Worm (Caenorhabditis elegans) whole organism, late embryonic: ENCODE results near the gene str-193.

Experiments
- C08G9.2 ChIP-seq: sonication (generic microtip); optimal IDR thresholded peaks from 2 replicates; lab custom pipeline; 2016; ENCODE audit warnings: mild to moderate bottlenecking, missing genetic modification characterization, moderate library complexity, missing compliant biosample characterization
- K02D7.2 ChIP-seq: sonication (generic microtip); optimal IDR thresholded peaks from 2 replicates; lab custom pipeline; 2017; ENCODE audit warnings: mild to moderate bottlenecking, missing genetic modification characterization, missing compliant biosample characterization
- K09A11.1 ChIP-seq: sonication (generic microtip); optimal IDR thresholded peaks from 2 replicates; lab custom pipeline; 2017; ENCODE audit warnings: antibody characterized with exemption, mild to moderate bottlenecking, missing genetic modification characterization, missing compliant biosample characterization; ENCODE audit not compliant: insufficient read depth
- ahr-1 ChIP-seq: sonication (generic microtip); optimal IDR thresholded peaks from 2 replicates; lab custom pipeline; 2016; ENCODE audit warnings: missing genetic modification characterization, missing compliant biosample characterization
- ama-1 ChIP-seq: fragments of 150-350 bp; optimal IDR thresholded peaks from 2 replicates; lab custom pipeline; 2014
- ceh-18 ChIP-seq: sonication (generic microtip); optimal IDR thresholded peaks from 2 replicates; lab custom pipeline; 2016; ENCODE audit warnings: missing genetic modification characterization, missing compliant biosample characterization
- ceh-2 ChIP-seq: sonication (generic microtip); optimal IDR thresholded peaks from 2 replicates; lab custom pipeline; 2016; ENCODE audit warnings: missing genotype, missing genetic modification characterization, missing compliant biosample characterization
- ceh-30 ChIP-seq: fragments of 150-350 bp; optimal IDR thresholded peaks from 2 replicates; lab custom pipeline; 2014; ENCODE audit warnings: missing biosample characterization, missing genetic modification characterization
- ceh-31 ChIP-seq: sonication (generic microtip); optimal IDR thresholded peaks from 2 replicates; lab custom pipeline; 2016; ENCODE audit warnings: missing genetic modification characterization, missing compliant biosample characterization
- ceh-34 ChIP-seq: sonication (generic microtip); optimal IDR thresholded peaks from 2 replicates; lab custom pipeline; 2016; ENCODE audit warnings: mild to moderate bottlenecking, missing genetic modification characterization, missing compliant biosample characterization
- ceh-48 ChIP-seq: sonication (generic microtip); optimal IDR thresholded peaks from 2 replicates; lab custom pipeline; 2016; ENCODE audit warnings: missing genetic modification characterization, inconsistent platforms, missing compliant biosample characterization
- ceh-9 ChIP-seq: sonication (generic microtip); optimal IDR thresholded peaks from 2 replicates; lab custom pipeline; 2016; ENCODE audit warnings: mild to moderate bottlenecking, missing genetic modification characterization, inconsistent platforms, missing compliant biosample characterization
- dmd-4 ChIP-seq: sonication (generic microtip); optimal IDR thresholded peaks from 2 replicates; lab custom pipeline; 2016; ENCODE audit warnings: borderline replicate concordance, missing genetic modification characterization, missing compliant biosample characterization
- elt-2 ChIP-seq: sonication (generic microtip); optimal IDR thresholded peaks from 2 replicates; lab custom pipeline; 2016; ENCODE audit warnings: missing genetic modification reagents, missing genetic modification characterization, missing compliant biosample characterization
- elt-4 ChIP-seq: sonication (generic microtip); optimal IDR thresholded peaks from 2 replicates; lab custom pipeline; 2016; ENCODE audit warnings: missing genetic modification characterization, missing compliant biosample characterization
- fkh-10 ChIP-seq: fragments of 150-350 bp; optimal IDR thresholded peaks from 2 replicates; lab custom pipeline; 2014; ENCODE audit warnings: missing biosample characterization, missing genetic modification reagents, missing genetic modification characterization
- hlh-13 ChIP-seq: fragments of 200-800 bp; sonication (Bioruptor generic); optimal IDR thresholded peaks from 2 replicates; lab custom pipeline; 2018; ENCODE audit warnings: mild to moderate bottlenecking, missing genetic modification characterization, missing compliant biosample characterization
- hlh-30 ChIP-seq: sonication (generic microtip); optimal IDR thresholded peaks from 2 replicates; lab custom pipeline; 2017; ENCODE audit warnings: antibody characterized with exemption, missing genetic modification characterization, missing compliant biosample characterization; ENCODE audit not compliant: insufficient read depth
- hlh-6 ChIP-seq: sonication (generic microtip); optimal IDR thresholded peaks from 2 replicates; lab custom pipeline; 2016; ENCODE audit warnings: missing genotype, missing genetic modification characterization, missing compliant biosample characterization
- hlh-8 ChIP-seq: sonication (generic microtip); optimal IDR thresholded peaks from 2 replicates; lab custom pipeline; 2016; ENCODE audit warnings: missing genotype, missing genetic modification characterization, missing compliant biosample characterization
- madf-2 ChIP-seq: sonication (generic microtip); optimal IDR thresholded peaks from 2 replicates; lab custom pipeline; 2017; ENCODE audit warnings: missing genetic modification characterization, missing compliant biosample characterization
- mec-3 ChIP-seq: sonication (generic microtip); optimal IDR thresholded peaks from 2 replicates; lab custom pipeline; 2016; ENCODE audit warnings: borderline replicate concordance, missing genetic modification characterization, missing compliant biosample characterization
- nfya-1 ChIP-seq: sonication (generic microtip); optimal IDR thresholded peaks from 2 replicates; lab custom pipeline; 2017; ENCODE audit warnings: missing genetic modification characterization, mild to moderate bottlenecking, missing compliant biosample characterization, antibody characterized with exemption, moderate library complexity
- npax-4 ChIP-seq: sonication (generic microtip); optimal IDR thresholded peaks from 2 replicates; lab custom pipeline; 2016; ENCODE audit warnings: missing genetic modification characterization, missing compliant biosample characterization
- odd-2 ChIP-seq: sonication (generic microtip); optimal IDR thresholded peaks from 2 replicates; lab custom pipeline; 2017; ENCODE audit warnings: antibody characterized with exemption, mild to moderate bottlenecking, missing genetic modification characterization, missing compliant biosample characterization
- pag-3 ChIP-seq: sonication (generic microtip); optimal IDR thresholded peaks from 2 replicates; lab custom pipeline; 2016; ENCODE audit warnings: missing compliant biosample characterization, missing genetic modification characterization, borderline replicate concordance
- pha-4 ChIP-seq: fragments of 150-350 bp; optimal IDR thresholded peaks from 2 replicates; lab custom pipeline; 2018; ENCODE audit warnings: missing biosample characterization, missing genetic modification reagents, missing genetic modification characterization
- pqm-1 ChIP-seq: sonication (generic microtip); optimal IDR thresholded peaks from 2 replicates; lab custom pipeline; 2016; ENCODE audit warnings: missing genetic modification characterization, missing compliant biosample characterization
- sox-2 ChIP-seq: fragments of 200-800 bp; sonication (Bioruptor generic); IDR thresholded peaks from 2 replicates; pipeline ENCODE4 v1.3.6; 2022; ENCODE audit warnings: missing genetic modification reagents, missing genetic modification characterization, missing compliant biosample characterization
- sox-4 ChIP-seq: sonication (generic microtip); optimal IDR thresholded peaks from 2 replicates; lab custom pipeline; 2017; ENCODE audit warnings: mild to moderate bottlenecking, missing genetic modification characterization, inconsistent platforms, missing compliant biosample characterization
- syd-9 ChIP-seq: sonication (generic microtip); optimal IDR thresholded peaks from 2 replicates; lab custom pipeline; 2016; ENCODE audit warnings: mild to moderate bottlenecking, missing genetic modification characterization, moderate library complexity, missing compliant biosample characterization
- tbx-2 ChIP-seq: sonication (generic microtip); optimal IDR thresholded peaks from 2 replicates; lab custom pipeline; 2016; ENCODE audit warnings: missing genetic modification characterization, missing compliant biosample characterization
- unc-3 ChIP-seq, 2 experiments: fragments of 200-800 bp in 1 of 2; sonication (Bioruptor generic) in 1 of 2; sonication (generic microtip) in 1 of 2; conservative IDR thresholded peaks in 1 of 2; optimal IDR thresholded peaks in 1 of 2; 2 replicates each; pipeline versions ENCODE4 v1.3.6 to Lab custom; 2016 to 2022; ENCODE audit warnings: missing compliant biosample characterization in 2 of 2, missing genetic modification characterization in 2 of 2, missing genetic modification reagents in 1 of 2
- unc-42 ChIP-seq: sonication (generic microtip); optimal IDR thresholded peaks from 2 replicates; lab custom pipeline; 2016; ENCODE audit warnings: missing genotype, missing genetic modification characterization, missing compliant biosample characterization
- unc-55 ChIP-seq: sonication (generic microtip); optimal IDR thresholded peaks from 2 replicates; lab custom pipeline; 2017; ENCODE audit warnings: missing biosample characterization, missing genetic modification reagents, missing genetic modification characterization
- zip-5 ChIP-seq: sonication (generic microtip); optimal IDR thresholded peaks from 2 replicates; lab custom pipeline; 2016; ENCODE audit warnings: missing genetic modification characterization, missing compliant biosample characterization

The str-193 gene

DNA sequence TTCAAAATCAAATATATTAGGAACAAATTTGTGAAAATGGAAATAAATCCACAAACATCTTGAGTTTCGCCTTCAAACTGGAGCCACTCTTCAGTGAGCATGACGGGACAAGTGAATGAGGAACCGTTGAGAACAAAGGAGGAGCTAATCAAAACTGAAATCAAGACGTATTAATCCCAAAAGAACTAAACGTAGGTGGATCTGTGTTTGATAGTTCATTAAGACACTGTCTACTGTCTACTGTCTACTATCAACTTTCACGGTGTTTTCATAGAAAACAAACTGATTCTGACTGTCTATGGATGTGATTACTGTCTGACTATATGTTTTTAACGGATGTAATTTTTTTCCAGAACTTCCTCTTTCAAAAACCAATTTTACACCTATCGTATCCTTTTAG lies at the start of gene str-193:
str-193 (minus strand) TSS at position 101 of the 400 bp plus-strand sequence.
- TF ChIP-seq pha-4: no peak
- TF ChIP-seq npax-4 (tag; lab: Kevin White, UChicago): no peak
- no peak for TF ChIP-seq sox-2 (GFP tag; lab: Robert Waterston, UW)
- no peak for TF ChIP-seq ceh-18 (tag; lab: Kevin White, UChicago)
- no peak for TF ChIP-seq unc-55
- no peak for TF ChIP-seq hlh-6 (tag; lab: Kevin White, UChicago)
- TF ChIP-seq hlh-8 (tag; lab: Kevin White, UChicago): no peak
- TF ChIP-seq elt-2 (tag; lab: Kevin White, UChicago): no peak
- TF ChIP-seq pag-3 (tag; lab: Kevin White, UChicago): no peak
- no peak for TF ChIP-seq hlh-13 (GFP tag; lab: Kevin White, UChicago)
- TF ChIP-seq fkh-10 (GFP tag; lab: Kevin White, UChicago): no peak
- no peak for TF ChIP-seq ahr-1 (tag; lab: Kevin White, UChicago)
- no peak for TF ChIP-seq odd-2
- no peak for TF ChIP-seq dmd-4
- TF ChIP-seq madf-2 (tag; lab: Kevin White, UChicago): no peak
- TF ChIP-seq K02D7.2 (tag; lab: Kevin White, UChicago): no peak

- TF ChIP-seq K09A11.1: no peak
- no peak for TF ChIP-seq pha-4
- no peak for TF ChIP-seq ceh-2 (tag; lab: Kevin White, UChicago)
- no peak for TF ChIP-seq pqm-1
- no peak for TF ChIP-seq hlh-6 (tag; lab: Kevin White, UChicago)
- TF ChIP-seq ceh-48 (tag; lab: Kevin White, UChicago): no peak
- no peak for TF ChIP-seq unc-55
- TF ChIP-seq C08G9.2 (tag; lab: Kevin White, UChicago): no peak
- no peak for TF ChIP-seq elt-4
- TF ChIP-seq syd-9 (tag; lab: Kevin White, UChicago): no peak
- no peak for TF ChIP-seq tbx-2 (tag; lab: Kevin White, UChicago)
- no peak for TF ChIP-seq sox-2 (GFP tag; lab: Robert Waterston, UW)
- TF ChIP-seq sox-4 (tag; lab: Kevin White, UChicago): no peak
- no peak for TF ChIP-seq mec-3 (tag; lab: Kevin White, UChicago)
- TF ChIP-seq ama-1: no peak
- TF ChIP-seq ceh-30 (tag; lab: Kevin White, UChicago): no peak
- no peak for TF ChIP-seq ceh-9 (tag; lab: Kevin White, UChicago)
These were observed 49.7 kb upstream of the str-193 start, which contains the start of gene srab-18 for ce11 chrV:9871339-9871738. TSS of gene srab-18 (minus strand) at chrV:9871439.

DNA sequence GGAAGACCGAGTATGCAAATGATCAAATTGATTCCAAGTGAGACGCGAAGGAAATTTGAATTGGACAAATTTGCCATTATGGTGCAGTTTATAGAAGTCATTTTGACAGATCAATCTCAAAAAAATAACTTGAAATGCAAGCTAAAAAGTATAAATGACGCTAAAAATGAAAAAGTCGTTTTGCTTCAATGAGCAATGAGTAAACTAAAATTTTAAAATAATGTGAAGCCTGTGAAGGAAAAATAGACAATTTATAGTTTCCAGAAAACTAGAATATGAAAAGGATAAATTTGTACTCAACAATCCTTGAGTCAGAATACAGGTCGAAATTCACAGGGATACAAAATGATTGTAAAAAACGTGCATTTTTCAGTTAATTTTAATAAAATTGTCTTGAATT lies 46.7 kb upstream of the str-193 start, which contains the start of gene srab-17:
srab-17 (minus strand) TSS at position 101 of the 400 bp plus-strand sequence.
- TF ChIP-seq unc-3 (GFP tag; conservative IDR thresholded peaks at IDR 0.05; lab: Robert Waterston, UW) (no peak), unc-3 (tag; optimal IDR thresholded peaks at IDR 0.05; lab: Kevin White, UChicago) (no peak), ceh-34 (tag; lab: Kevin White, UChicago) (no peak), dmd-4 (no peak), ceh-31 (no peak), hlh-30 (tag; lab: Kevin White, UChicago) (no peak), unc-42 (tag; lab: Kevin White, UChicago) (no peak)

DNA sequence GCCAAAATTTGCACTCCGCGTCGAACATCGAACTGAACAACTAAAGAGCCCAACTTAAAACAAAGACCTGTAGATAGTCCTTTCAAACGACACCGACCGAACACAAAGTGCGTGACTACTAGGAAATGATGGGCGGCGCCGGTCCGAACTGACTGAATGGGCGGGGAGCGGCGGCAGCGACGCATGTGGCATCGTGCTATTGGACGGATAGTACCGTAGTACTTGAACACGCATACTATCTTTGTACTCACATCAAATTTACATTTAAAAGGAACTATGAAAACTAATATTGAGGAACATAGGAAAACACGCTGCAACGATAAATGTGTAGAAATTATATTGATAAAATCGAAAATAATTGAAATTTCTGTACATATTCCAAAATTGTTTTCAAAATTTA lies 38.7 kb upstream of the str-193 start:
- TF ChIP-seq zip-5 (tag; lab: Kevin White, UChicago) (no peak), nfya-1 (tag; lab: Kevin White, UChicago) (peak; percentile 91)
- TF ChIP-seq, all 69 proteins: peak for 1
